Fruit fly (Drosophila melanogaster): ENCODE measurements around the gene Klp3A.
A peak's percentile ranks its signal among the peaks of the same experiment; 100 is the strongest.

The Klp3A gene

DNA sequence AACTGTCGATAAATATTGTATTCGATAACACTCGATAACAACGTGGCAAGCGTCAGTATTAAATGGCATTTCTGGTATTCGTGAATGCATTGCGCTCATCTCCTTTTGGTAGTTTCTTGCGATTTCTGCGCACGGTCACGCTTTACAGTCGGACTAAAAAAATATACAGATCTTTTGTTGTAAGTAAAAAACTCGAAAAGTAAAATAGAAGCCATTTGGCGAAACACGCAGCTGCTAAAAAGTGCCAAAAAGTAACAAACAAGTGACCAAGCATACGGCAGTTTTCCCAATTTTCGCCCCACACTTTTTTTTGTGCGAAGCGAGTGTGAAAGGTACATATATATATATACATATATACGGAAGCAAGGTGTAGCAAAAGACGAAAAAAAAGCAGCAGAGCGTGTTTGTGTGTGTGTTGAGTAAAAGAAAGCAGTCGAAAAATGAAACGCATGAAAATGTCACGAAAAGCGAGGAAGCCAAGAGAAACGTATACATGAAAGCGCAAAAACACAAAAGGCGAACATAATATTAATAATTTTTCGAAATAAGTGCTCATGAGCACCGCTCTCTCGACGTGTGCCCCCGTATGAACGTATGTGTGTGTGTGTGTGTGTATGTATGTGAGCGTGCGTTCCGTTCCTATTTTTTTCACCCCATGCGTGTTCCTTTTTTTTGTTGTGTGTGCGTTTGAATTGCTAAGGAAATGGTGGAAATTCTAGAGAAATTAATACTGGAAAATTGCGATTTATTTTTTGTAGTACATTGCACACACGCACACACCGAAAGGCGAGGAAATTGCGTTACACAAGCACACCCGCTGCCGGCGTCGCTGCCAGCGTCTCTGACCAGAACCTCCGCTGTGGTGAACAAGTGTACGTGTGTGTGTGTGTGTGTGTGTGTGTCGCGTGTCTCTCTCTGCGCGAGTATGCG lies 30.3 kb upstream of the Klp3A start, which contains the start of gene sgg (continued):
- TF ChIP-seq CG17829 (tag; optimal IDR thresholded peaks at IDR 0.05) (peak; percentile 6), CG4854 (GFP tag; optimal IDR thresholded peaks at IDR 0.05) (no peak), CG14441 (GFP tag; IDR thresholded peaks at IDR 0.05) (no peak), jing (GFP tag; optimal IDR thresholded peaks at IDR 0.05) (no peak), CoRest (tag; optimal IDR thresholded peaks at IDR 0.05) (no peak), Hey (tag; optimal IDR thresholded peaks at IDR 0.05) (no peak), zen (tag; optimal IDR thresholded peaks at IDR 0.05) (no peak), psq (GFP tag; optimal IDR thresholded peaks at IDR 0.05) (peak; percentile 31), Scr (GFP tag; IDR thresholded peaks at IDR 0.05; ENCODE audit: partially characterized antibody) (peak; percentile 26; the same call in 1 of the 2 replicates), chm (GFP tag; IDR thresholded peaks at IDR 0.05) (no peak), al (GFP tag; IDR thresholded peaks at IDR 0.05) (no peak), en (GFP tag; optimal IDR thresholded peaks at IDR 0.05) (no peak), CG1792 (GFP tag; optimal IDR thresholded peaks at IDR 0.05) (no peak), nau (GFP tag; optimal IDR thresholded peaks at IDR 0.05) (no peak), CG15011 (GFP tag; optimal IDR thresholded peaks at IDR 0.05) (no peak), CG13894 (tag; optimal IDR thresholded peaks at IDR 0.05) (no peak), wor (GFP tag; IDR thresholded peaks at IDR 0.05) (no peak), CG11247 (GFP tag; IDR thresholded peaks at IDR 0.05) (no peak), Ptx1 (GFP tag; IDR thresholded peaks at IDR 0.05) (no peak), lilli (GFP tag; optimal IDR thresholded peaks at IDR 0.05) (no peak), CG5180 (GFP tag; optimal IDR thresholded peaks at IDR 0.05) (no peak), CG3726 (GFP tag; IDR thresholded peaks at IDR 0.05) (no peak), kni (GFP tag; optimal IDR thresholded peaks at IDR 0.05) (no peak), bab2 (GFP tag; optimal IDR thresholded peaks at IDR 0.05) (no peak), Bgb (GFP tag; IDR thresholded peaks at IDR 0.05; ENCODE audit: partially characterized antibody) (peak; percentile 42; the same call in 1 of the 2 replicates)

DNA sequence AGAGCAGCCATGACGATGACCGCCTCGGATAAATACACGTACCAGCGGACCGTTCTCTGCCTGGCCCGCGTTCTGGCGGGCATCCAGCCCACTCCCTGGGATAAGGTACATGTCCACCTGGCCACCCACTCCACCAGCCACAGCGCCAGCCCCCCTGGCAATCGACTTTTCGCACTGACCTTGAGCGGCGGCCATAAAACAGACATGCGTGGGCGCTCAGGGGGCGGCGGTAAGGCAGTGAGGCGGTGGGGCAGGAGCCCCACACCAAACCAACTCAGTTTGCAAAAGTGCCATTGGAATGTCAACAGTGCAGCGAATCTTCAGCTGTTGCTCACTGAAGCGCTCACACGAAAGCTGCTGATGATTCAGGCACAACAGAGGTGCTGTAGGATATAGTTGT lies 21.2 kb upstream of the Klp3A start:
- peak; percentile 82 for TF ChIP-seq ftz-f1 (GFP tag; optimal IDR thresholded peaks at IDR 0.05)
- no peak for TF ChIP-seq tin (GFP tag; optimal IDR thresholded peaks at IDR 0.05)
- peak; percentile 52 for TF ChIP-seq crol (GFP tag; IDR thresholded peaks at IDR 0.05)
- 0 out of 3 replicates have a peak, but pooled peaks have one; percentile 18 for TF ChIP-seq hb (GFP tag; IDR thresholded peaks at IDR 0.05; ENCODE audit: partially characterized antibody)
- peak; percentile 54 for TF ChIP-seq sr (GFP tag; IDR thresholded peaks at IDR 0.05)

DNA sequence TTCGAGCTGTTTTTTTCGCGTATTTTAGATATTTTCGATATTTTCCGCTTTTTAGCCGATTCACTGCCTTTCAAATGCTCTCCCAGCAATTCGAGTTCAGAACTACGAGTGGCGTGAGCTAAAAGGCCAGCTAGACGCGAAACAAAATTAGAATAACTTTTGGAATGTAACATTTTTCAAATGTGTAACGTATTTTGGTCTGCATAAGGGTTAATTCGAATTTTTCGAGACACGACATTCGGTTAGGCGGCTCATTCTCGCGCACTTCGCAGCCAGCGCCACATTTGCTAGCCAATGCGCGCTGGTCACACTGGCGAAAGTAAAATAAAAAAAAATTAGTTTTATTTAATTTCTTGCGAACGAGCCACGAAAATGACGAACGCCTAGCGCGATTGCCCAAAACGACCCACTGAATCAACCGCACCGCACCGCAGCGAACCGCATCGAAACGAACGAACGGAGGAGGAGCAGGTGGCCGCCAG lies 20.7 kb upstream of the Klp3A start, which contains the start of the genes brv3 and Pi4KIIIalpha:
brv3 (minus strand) TSS at position 51 of the 482 bp plus-strand sequence.
Pi4KIIIalpha (plus strand) TSS at position 280 of the 482 bp plus-strand sequence.
- TF ChIP-seq CG17385 (GFP tag; optimal IDR thresholded peaks at IDR 0.05), result no peak
- TF ChIP-seq CG17912 (GFP tag; optimal IDR thresholded peaks at IDR 0.05), result no peak
- no peak for TF ChIP-seq Poxn (GFP tag; IDR thresholded peaks at IDR 0.05)
- TF ChIP-seq dimm (GFP tag; IDR thresholded peaks at IDR 0.05), result no peak
- peak; percentile 62; the same call in 1 of the 3 replicates for TF ChIP-seq CG11560 (tag; IDR thresholded peaks at IDR 0.05)
- no peak for TF ChIP-seq CG2712 (tag; optimal IDR thresholded peaks at IDR 0.05)
- no peak for TF ChIP-seq dmrt99B (tag; optimal IDR thresholded peaks at IDR 0.05)
- no peak for TF ChIP-seq maf-S (GFP tag; optimal IDR thresholded peaks at IDR 0.05)
- TF ChIP-seq amos (GFP tag; IDR thresholded peaks at IDR 0.05; ENCODE audit: partially characterized antibody), result peak; percentile 54
- no peak for TF ChIP-seq Hmx (GFP tag; optimal IDR thresholded peaks at IDR 0.05)
- TF ChIP-seq CG10431 (GFP tag; optimal IDR thresholded peaks at IDR 0.05), result no peak
- no peak for TF ChIP-seq CG16813 (GFP tag; IDR thresholded peaks at IDR 0.05; ENCODE audit: partially characterized antibody)
- no peak for TF ChIP-seq eyg (GFP tag; optimal IDR thresholded peaks at IDR 0.05)
- peak in 1 of 2 experiments; percentile 33 for TF ChIP-seq Pdp1 (GFP tag; optimal IDR thresholded peaks at IDR 0.05)
- no peak for TF ChIP-seq ash1 (GFP tag; optimal IDR thresholded peaks at IDR 0.05)
- TF ChIP-seq CG11398 (GFP tag; optimal IDR thresholded peaks at IDR 0.05), result no peak
- TF ChIP-seq BEAF-32 (GFP tag; optimal IDR thresholded peaks at IDR 0.05), result peak; percentile 53
- no peak for TF ChIP-seq CG6254 (GFP tag; optimal IDR thresholded peaks at IDR 0.05)

All from whole organism, embryonic.